Worm (Caenorhabditis elegans) whole organism, late embryonic: ENCODE results near the gene D1086.8.

ENCODE experiments used
- C08G9.2 ChIP-seq: sonication (generic microtip); optimal IDR thresholded peaks from 2 replicates; lab custom pipeline; 2016; ENCODE audit warnings: mild to moderate bottlenecking, missing genetic modification characterization, moderate library complexity, missing compliant biosample characterization
- unc-55 ChIP-seq: sonication (generic microtip); optimal IDR thresholded peaks from 2 replicates; lab custom pipeline; 2017; ENCODE audit warnings: missing biosample characterization, missing genetic modification reagents, missing genetic modification characterization

DNA sequence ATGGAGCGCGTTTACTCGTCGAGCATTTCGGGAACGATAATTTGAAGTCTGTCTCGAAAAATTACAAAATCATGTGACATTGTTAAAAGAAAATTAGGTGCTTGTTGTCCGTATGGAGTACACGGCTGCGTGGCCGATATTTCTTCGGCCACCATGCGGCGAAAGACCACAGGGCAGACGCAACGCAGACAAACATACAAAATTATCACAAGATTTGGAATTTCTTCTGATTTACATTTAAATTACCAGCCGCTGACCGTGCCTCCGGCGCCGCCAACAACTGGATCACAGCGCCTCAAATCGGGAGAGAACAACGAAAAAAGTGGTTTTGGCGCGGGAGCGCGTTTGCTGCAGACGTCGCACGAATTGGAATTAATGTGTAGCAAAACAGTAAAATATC, 38.8 kb upstream of the D1086.8 start:
- peak; percentile 99 for TF ChIP-seq C08G9.2 (tag; lab: Kevin White, UChicago)
- peak; percentile 39 for TF ChIP-seq unc-55 (GFP tag; lab: Kevin White, UChicago)
